Worm (Caenorhabditis elegans) whole organism, L4 larva: ENCODE measurements around the gene C56E6.2.

ENCODE experiments used
- F10B5.3 ChIP-seq: sonication (generic microtip); optimal IDR thresholded peaks from 2 replicates; lab custom pipeline; 2016; ENCODE audit warnings: mild to moderate bottlenecking, missing genetic modification characterization, missing compliant biosample characterization
- F44E2.7 ChIP-seq: fragments of 200-800 bp; sonication (Bioruptor generic); IDR thresholded peaks from 2 replicates; pipeline ENCODE4 v2.1.2; 2022; ENCODE audit warnings: missing genetic modification characterization, missing compliant biosample characterization
- T20F7.1 ChIP-seq: fragments of 200-800 bp; sonication (Bioruptor generic); optimal IDR thresholded peaks from 2 replicates; lab custom pipeline; 2018; ENCODE audit warnings: mild to moderate bottlenecking, missing genetic modification characterization, missing compliant biosample characterization
- Y5F2A.4 ChIP-seq: fragments of 200-800 bp; sonication (Bioruptor generic); optimal IDR thresholded peaks from 2 replicates; lab custom pipeline; 2018; ENCODE audit warnings: mild to moderate bottlenecking, missing genetic modification characterization, missing compliant biosample characterization
- ZK337.2 ChIP-seq: fragments of 200-800 bp; sonication (Bioruptor generic); IDR thresholded peaks from 2 replicates; pipeline ENCODE4 v1.3.6; 2022; ENCODE audit warnings: missing genetic modification reagents, missing genetic modification characterization, missing compliant biosample characterization
- ZK546.5 ChIP-seq, 2 experiments: sonication (generic microtip); optimal IDR thresholded peaks; 2 replicates each; lab custom pipeline; 2017; ENCODE audit warnings: missing biosample characterization in 2 of 2, missing genetic modification characterization in 2 of 2
- arid-1 ChIP-seq: fragments of 200-800 bp; sonication (Bioruptor generic); conservative IDR thresholded peaks from 2 replicates; pipeline ENCODE4 v1.3.6; 2022; ENCODE audit warnings: missing genetic modification reagents, missing genetic modification characterization, missing compliant biosample characterization
- ceh-20 ChIP-seq: fragments of 200-800 bp; sonication (Bioruptor generic); IDR thresholded peaks from 2 replicates; pipeline ENCODE4 v1.3.6; 2022; ENCODE audit warnings: missing genetic modification reagents, missing genetic modification characterization, missing compliant biosample characterization
- ces-1 ChIP-seq: fragments of 150-350 bp; sonication (generic microtip); optimal IDR thresholded peaks from 4 replicates; lab custom pipeline; 2014; ENCODE audit warnings: missing biosample characterization, missing genetic modification reagents, missing genetic modification characterization
- daf-16 ChIP-seq, 3 experiments: sonication (generic microtip); optimal IDR thresholded peaks; 2 replicates each; lab custom pipeline; 2016 to 2017; ENCODE audit warnings: missing genetic modification characterization in 3 of 3, missing genetic modification reagents in 3 of 3, mild to moderate bottlenecking in 2 of 3, missing compliant biosample characterization in 2 of 3, missing biosample characterization in 1 of 3, moderate library complexity in 1 of 3
- dmd-8 ChIP-seq: fragments of 200-800 bp; sonication (Bioruptor generic); IDR thresholded peaks from 2 replicates; pipeline ENCODE4 v1.3.6; 2022; ENCODE audit warnings: missing genetic modification characterization, missing compliant biosample characterization
- duxl-1 ChIP-seq: sonication (generic microtip); optimal IDR thresholded peaks from 2 replicates; lab custom pipeline; 2016; ENCODE audit warnings: mild to moderate bottlenecking, missing genetic modification characterization, moderate library complexity, missing compliant biosample characterization; ENCODE audit not compliant: poor library complexity
- dve-1 ChIP-seq: sonication (generic microtip); optimal IDR thresholded peaks from 2 replicates; lab custom pipeline; 2017; ENCODE audit warnings: antibody characterized with exemption, mild to moderate bottlenecking, missing genetic modification characterization, missing compliant biosample characterization; ENCODE audit not compliant: insufficient read depth
- egl-43 ChIP-seq: fragments of 200-800 bp; sonication (Bioruptor generic); IDR thresholded peaks from 2 replicates; pipeline ENCODE4 v1.3.6; 2022; ENCODE audit warnings: missing genetic modification reagents, missing genetic modification characterization, missing compliant biosample characterization
- fkh-10 ChIP-seq: fragments of 150-350 bp; optimal IDR thresholded peaks from 2 replicates; lab custom pipeline; 2014; ENCODE audit warnings: missing biosample characterization, missing genetic modification reagents, missing genetic modification characterization
- hif-1 ChIP-seq, 2 experiments: sonication (generic microtip); optimal IDR thresholded peaks; 2 replicates each; lab custom pipeline; 2016 to 2017; ENCODE audit warnings: missing compliant biosample characterization in 2 of 2, missing genetic modification characterization in 2 of 2, missing genetic modification reagents in 2 of 2, missing genotype in 2 of 2, mild to moderate bottlenecking in 1 of 2
- hlh-30 ChIP-seq: sonication (generic microtip); optimal IDR thresholded peaks from 2 replicates; lab custom pipeline; 2017; ENCODE audit warnings: antibody characterized with exemption, mild to moderate bottlenecking, missing genetic modification characterization, missing compliant biosample characterization; ENCODE audit not compliant: insufficient read depth
- lim-7 ChIP-seq: fragments of 200-800 bp; sonication (Bioruptor generic); IDR thresholded peaks from 2 replicates; pipeline ENCODE4 v1.3.6; 2022; ENCODE audit warnings: missing genetic modification characterization, missing compliant biosample characterization
- lin-39 ChIP-seq: fragments of 150-350 bp; optimal IDR thresholded peaks from 2 replicates; lab custom pipeline; 2014; ENCODE audit warnings: missing biosample characterization, missing genetic modification reagents, missing genetic modification characterization
- lir-3 ChIP-seq: sonication (generic microtip); optimal IDR thresholded peaks from 2 replicates; lab custom pipeline; 2016; ENCODE audit warnings: mild to moderate bottlenecking, missing genetic modification characterization, missing compliant biosample characterization
- madf-9 ChIP-seq: fragments of 200-800 bp; sonication (Bioruptor generic); conservative IDR thresholded peaks from 2 replicates; pipeline ENCODE4 v1.3.6; 2022; ENCODE audit warnings: missing genetic modification reagents, missing genetic modification characterization, missing compliant biosample characterization
- nhr-10 ChIP-seq: fragments of 150-350 bp; optimal IDR thresholded peaks from 2 replicates; lab custom pipeline; 2014; ENCODE audit warnings: missing biosample characterization, missing genetic modification characterization
- nhr-102 ChIP-seq: sonication (generic microtip); optimal IDR thresholded peaks from 2 replicates; lab custom pipeline; 2016; ENCODE audit warnings: mild to moderate bottlenecking, missing genetic modification characterization, moderate library complexity, missing compliant biosample characterization
- nhr-111 ChIP-seq: fragments of 200-800 bp; sonication (Bioruptor generic); optimal IDR thresholded peaks from 2 replicates; lab custom pipeline; 2018; ENCODE audit warnings: mild to moderate bottlenecking, missing genetic modification characterization, missing compliant biosample characterization
- nhr-41 ChIP-seq: fragments of 200-800 bp; sonication (Bioruptor generic); IDR thresholded peaks from 2 replicates; pipeline ENCODE4 v1.3.6; 2022; ENCODE audit warnings: missing genetic modification reagents, missing genetic modification characterization, missing compliant biosample characterization
- nhr-42 ChIP-seq: fragments of 200-800 bp; sonication (Bioruptor generic); IDR thresholded peaks from 2 replicates; pipeline ENCODE4 v1.3.6; 2022; ENCODE audit warnings: missing genetic modification characterization, missing compliant biosample characterization
- nhr-48 ChIP-seq: sonication (generic microtip); optimal IDR thresholded peaks from 2 replicates; lab custom pipeline; 2016; ENCODE audit warnings: mild to moderate bottlenecking, missing genetic modification characterization, missing compliant biosample characterization
- php-3 ChIP-seq: fragments of 200-800 bp; sonication (Bioruptor generic); IDR thresholded peaks from 2 replicates; pipeline ENCODE4 v1.3.6; 2022; ENCODE audit warnings: missing genetic modification reagents, missing genetic modification characterization, missing compliant biosample characterization
- pqm-1 ChIP-seq: sonication (generic microtip); optimal IDR thresholded peaks from 2 replicates; lab custom pipeline; 2017; ENCODE audit warnings: missing biosample characterization, missing genetic modification characterization
- saeg-2 ChIP-seq: fragments of 200-800 bp; sonication (Bioruptor generic); IDR thresholded peaks from 2 replicates; pipeline ENCODE4 v1.3.6; 2022; ENCODE audit warnings: missing genetic modification reagents, missing genetic modification characterization, missing compliant biosample characterization
- sdz-12 ChIP-seq: fragments of 200-800 bp; sonication (Bioruptor generic); optimal IDR thresholded peaks from 2 replicates; lab custom pipeline; 2018; ENCODE audit warnings: mild to moderate bottlenecking, missing genetic modification characterization, missing compliant biosample characterization
- set-16 ChIP-seq: fragments of 200-800 bp; sonication (Bioruptor generic); IDR thresholded peaks from 2 replicates; pipeline ENCODE4 v1.3.6; 2022; ENCODE audit warnings: missing genetic modification reagents, missing genetic modification characterization, missing compliant biosample characterization
- unc-39 ChIP-seq: sonication (generic microtip); optimal IDR thresholded peaks from 2 replicates; lab custom pipeline; 2017; ENCODE audit warnings: missing biosample characterization, missing genetic modification characterization
- unc-62 ChIP-seq, 3 experiments: fragments of 150-350 bp in 1 of 3; sonication (generic microtip); optimal IDR thresholded peaks in 2 of 3; peaks in 1 of 3; 1 replicate in 1 of 3; 2 replicates in 2 of 3; lab custom pipeline; 2014 to 2017; ENCODE audit warnings: missing biosample characterization in 3 of 3, missing genetic modification characterization in 3 of 3, missing genetic modification reagents in 3 of 3, missing genotype in 1 of 3

Gene C56E6.2

ce11 chrII:6499067-6499466 is 25.7 kb upstream of the C56E6.2 start, which contains the start of gene twk-49:
Gene twk-49, minus strand, starts transcription at chrII:6499167.
- TF ChIP-seq hif-1 (tag; optimal IDR thresholded peaks at IDR 0.05; lab: Kevin White, UChicago) (no peak), unc-62 (GFP tag; optimal IDR thresholded peaks at IDR 0.05 in 1 of 2; lab: Kevin White, UChicago) (peak in 1 of 2 experiments; percentile 36), unc-62 (tag; optimal IDR thresholded peaks at IDR 0.05; lab: Kevin White, UChicago) (no peak)

ce11 chrII:6500161-6500560 is 24.6 kb upstream of the C56E6.2 start, which contains the start of gene R05G9.5:
Gene R05G9.5, minus strand, starts transcription at chrII:6500261.
- no peak for TF ChIP-seq egl-43 (GFP tag; lab: Robert Waterston, UW)
- TF ChIP-seq lim-7 (GFP tag; lab: Robert Waterston, UW), result no peak
- no peak for TF ChIP-seq pqm-1
- TF ChIP-seq nhr-41 (GFP tag; lab: Robert Waterston, UW), result no peak

ce11 chrII:6501420-6501819 is 23.3 kb upstream of the C56E6.2 start, which contains the start of gene R05G9.3:
Gene R05G9.3, minus strand, starts transcription at chrII:6501520.
- TF ChIP-seq ZK337.2 (GFP tag; lab: Robert Waterston, UW) (no peak), fkh-10 (GFP tag; lab: Kevin White, UChicago) (no peak), lin-39 (no peak), F10B5.3 (no peak), ces-1 (no peak), nhr-10 (tag; lab: Kevin White, UChicago) (no peak), nhr-42 (GFP tag; lab: Robert Waterston, UW) (no peak), dve-1 (tag; lab: Kevin White, UChicago) (no peak), ceh-20 (no peak), ZK546.5 (tag; optimal IDR thresholded peaks at IDR 0.05; lab: Kevin White, UChicago) (no peak), duxl-1 (tag; lab: Kevin White, UChicago) (no peak), sdz-12 (GFP tag; lab: Kevin White, UChicago) (no peak), unc-39 (tag; lab: Kevin White, UChicago) (no peak), nhr-111 (GFP tag; lab: Kevin White, UChicago) (no peak), Y5F2A.4 (GFP tag; lab: Kevin White, UChicago) (no peak), nhr-102 (tag; lab: Kevin White, UChicago) (no peak), nhr-48 (tag; lab: Kevin White, UChicago) (no peak), daf-16 (GFP tag; optimal IDR thresholded peaks at IDR 0.05; lab: Kevin White, UChicago) (no peak), daf-16 (tag; optimal IDR thresholded peaks at IDR 0.05; lab: Kevin White, UChicago) (no peak), php-3 (no peak), lir-3 (no peak)
- TF ChIP-seq, all 104 proteins: peak for 0

ce11 chrII:6502826-6503225 is 21.9 kb upstream of the C56E6.2 start, which contains the start of gene R05G9.1:
Gene R05G9.1, plus strand, starts transcription at chrII:6503168.
- TF ChIP-seq hlh-30 (tag; lab: Kevin White, UChicago) (no peak), T20F7.1 (no peak), nhr-111 (GFP tag; lab: Kevin White, UChicago) (no peak), madf-9 (no peak), F44E2.7 (GFP tag; lab: Robert Waterston, UW) (no peak), saeg-2 (GFP tag; lab: Robert Waterston, UW) (no peak), arid-1 (no peak), set-16 (no peak), unc-62 (GFP tag; optimal IDR thresholded peaks at IDR 0.05 in 1 of 2; lab: Kevin White, UChicago) (no peak), unc-62 (tag; optimal IDR thresholded peaks at IDR 0.05; lab: Kevin White, UChicago) (no peak), dmd-8 (no peak)
